Worm (Caenorhabditis elegans): ENCODE data around the gene Y81B9A.3.

Y81B9A.3 gene

DNA sequence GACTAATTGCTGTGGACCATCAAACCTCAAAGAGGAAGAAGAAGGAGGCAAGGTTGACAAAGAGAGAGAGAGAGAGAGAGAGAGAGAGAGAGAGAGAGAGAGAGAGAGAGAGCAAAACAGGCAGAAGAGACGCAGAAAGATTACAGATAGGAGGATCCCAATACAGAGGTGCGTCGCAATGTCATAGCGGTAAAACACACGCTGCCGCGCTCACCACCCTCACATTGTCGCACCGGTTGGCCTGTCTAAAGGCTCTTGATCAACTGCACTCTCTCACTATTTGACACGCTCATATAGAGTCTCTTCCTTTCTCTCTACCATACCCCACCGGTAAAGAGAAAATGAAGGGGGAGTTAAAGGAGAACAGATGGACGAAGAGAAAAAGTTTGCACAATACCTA lies 43.0 kb downstream of the Y81B9A.3 start:
- TF ChIP-seq mdl-1 (tag; optimal IDR thresholded peaks at IDR 0.05): peak in 1 of 2 experiments; percentile 5
- no peak for TF ChIP-seq ama-1 (optimal IDR thresholded peaks at IDR 0.05)
- no peak for TF ChIP-seq skn-1 (tag; optimal IDR thresholded peaks at IDR 0.05)
- TF ChIP-seq ceh-16 (tag; optimal IDR thresholded peaks at IDR 0.05): no peak
- TF ChIP-seq lin-39 (tag; optimal IDR thresholded peaks at IDR 0.05): no peak
- TF ChIP-seq egl-27 (tag; optimal IDR thresholded peaks at IDR 0.05): no peak
- peak; percentile 10 for TF ChIP-seq nhr-21 (tag; optimal IDR thresholded peaks at IDR 0.05)
- no peak for TF ChIP-seq nhr-237 (tag; optimal IDR thresholded peaks at IDR 0.05)
- TF ChIP-seq ztf-11 (tag; optimal IDR thresholded peaks at IDR 0.05): no peak
- no peak for TF ChIP-seq dmd-4 (tag; optimal IDR thresholded peaks at IDR 0.05)
- TF ChIP-seq fos-1 (tag; optimal IDR thresholded peaks at IDR 0.05): peak; percentile 63
- peak; percentile 56 for TF ChIP-seq sma-9 (GFP tag; optimal IDR thresholded peaks at IDR 0.05)
- no peak for TF ChIP-seq sma-9 (tag; optimal IDR thresholded peaks at IDR 0.05)
- TF ChIP-seq blmp-1 (tag; optimal IDR thresholded peaks at IDR 0.05; ENCODE audit: insufficient read depth): peak; percentile 43
- TF ChIP-seq nhr-25 (tag; optimal IDR thresholded peaks at IDR 0.05): peak; percentile 14
- peak; percentile 20 for TF ChIP-seq nhr-129 (tag; optimal IDR thresholded peaks at IDR 0.05)
- TF ChIP-seq crh-2 (tag; optimal IDR thresholded peaks at IDR 0.05): peak; percentile 22
- no peak for TF ChIP-seq nhr-10 (tag; optimal IDR thresholded peaks at IDR 0.05)
- no peak for TF ChIP-seq nhr-77 (tag; optimal IDR thresholded peaks at IDR 0.05)
- TF ChIP-seq gmeb-1 (tag; optimal IDR thresholded peaks at IDR 0.05): peak; percentile 8
- no peak for TF ChIP-seq ceh-82 (tag; optimal IDR thresholded peaks at IDR 0.05)
- peak; percentile 60 for TF ChIP-seq F13H6.1 (tag; optimal IDR thresholded peaks at IDR 0.05)
- no peak for TF ChIP-seq lin-11 (tag; optimal IDR thresholded peaks at IDR 0.05)

DNA sequence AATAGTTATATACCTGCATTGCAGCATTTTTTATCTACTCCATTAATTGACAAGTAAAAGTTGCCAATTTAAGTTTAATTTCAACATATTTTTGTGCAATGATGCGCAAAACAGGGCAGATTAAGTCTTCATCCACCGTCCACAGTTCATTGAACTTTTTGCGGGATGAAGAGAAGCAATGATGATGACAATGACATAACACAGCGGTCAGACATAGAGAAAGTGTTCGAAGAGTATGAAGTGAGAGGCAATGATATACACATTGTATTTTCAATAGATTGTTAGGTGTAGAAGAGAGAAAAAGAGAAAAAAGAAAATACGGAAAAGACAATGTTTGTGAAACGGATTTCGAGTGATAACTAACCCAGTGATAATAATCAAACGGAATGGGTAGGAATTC lies 44.7 kb downstream of the Y81B9A.3 start:
- TF ChIP-seq nhr-21 (tag; optimal IDR thresholded peaks at IDR 0.05): peak; percentile 31
- TF ChIP-seq ceh-82 (tag; optimal IDR thresholded peaks at IDR 0.05): no peak
- TF ChIP-seq mbf-1 (tag; optimal IDR thresholded peaks at IDR 0.05): no peak

DNA sequence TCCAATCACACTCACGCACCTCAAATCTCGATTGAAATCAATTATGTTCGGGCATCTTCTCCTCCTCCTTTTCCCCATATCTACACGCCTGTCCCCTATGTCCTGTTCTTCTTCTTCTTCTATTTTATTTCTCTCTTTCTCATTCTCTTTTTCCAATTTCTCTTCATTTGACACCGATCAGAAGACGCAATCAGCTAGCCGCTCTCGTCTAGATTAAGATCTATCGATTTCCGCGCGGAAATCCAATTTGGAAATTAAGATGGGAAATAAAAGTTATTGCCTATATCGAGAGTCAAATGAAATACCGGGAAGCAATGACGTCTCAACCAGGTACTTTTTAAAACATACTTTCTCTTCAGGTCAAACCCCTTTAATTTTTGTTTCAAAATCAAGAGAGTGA lies 46.2 kb downstream of the Y81B9A.3 start:
- TF ChIP-seq nhr-21 (tag; optimal IDR thresholded peaks at IDR 0.05): peak; percentile 19
- no peak for TF ChIP-seq alr-1 (tag; optimal IDR thresholded peaks at IDR 0.05)
- no peak for TF ChIP-seq ama-1 (optimal IDR thresholded peaks at IDR 0.05)
- no peak for TF ChIP-seq nhr-77 (tag; optimal IDR thresholded peaks at IDR 0.05)
- TF ChIP-seq dmd-4 (tag; optimal IDR thresholded peaks at IDR 0.05): no peak
- TF ChIP-seq lin-11 (tag; optimal IDR thresholded peaks at IDR 0.05): no peak
- peak; percentile 50 for TF ChIP-seq sma-9 (GFP tag; optimal IDR thresholded peaks at IDR 0.05)
- TF ChIP-seq sma-9 (tag; optimal IDR thresholded peaks at IDR 0.05): no peak
- no peak for TF ChIP-seq zag-1 (tag; optimal IDR thresholded peaks at IDR 0.05)
- TF ChIP-seq crh-2 (tag; optimal IDR thresholded peaks at IDR 0.05): no peak
- no peak for TF ChIP-seq mdl-1 (tag; optimal IDR thresholded peaks at IDR 0.05)
- no peak for TF ChIP-seq gmeb-1 (tag; optimal IDR thresholded peaks at IDR 0.05)
- TF ChIP-seq nhr-25 (tag; optimal IDR thresholded peaks at IDR 0.05): peak; percentile 23
- peak; percentile 6 for TF ChIP-seq fos-1 (tag; optimal IDR thresholded peaks at IDR 0.05)
- no peak for TF ChIP-seq ztf-11 (tag; optimal IDR thresholded peaks at IDR 0.05)
- no peak for TF ChIP-seq nhr-129 (tag; optimal IDR thresholded peaks at IDR 0.05)
- no peak for TF ChIP-seq ztf-1 (GFP tag; conservative IDR thresholded peaks at IDR 0.05)
- no peak for TF ChIP-seq lin-13 (GFP tag; optimal IDR thresholded peaks at IDR 0.05)
- TF ChIP-seq skn-1 (tag; optimal IDR thresholded peaks at IDR 0.05): no peak
- TF ChIP-seq ceh-82 (tag; optimal IDR thresholded peaks at IDR 0.05): no peak
- TF ChIP-seq mbf-1 (tag; optimal IDR thresholded peaks at IDR 0.05): no peak
- no peak for TF ChIP-seq R02D3.7 (tag; optimal IDR thresholded peaks at IDR 0.05)
- no peak for TF ChIP-seq unc-39 (tag; optimal IDR thresholded peaks at IDR 0.05)
- TF ChIP-seq ztf-4 (tag; optimal IDR thresholded peaks at IDR 0.05): no peak
- TF ChIP-seq nhr-10 (tag; optimal IDR thresholded peaks at IDR 0.05): no peak
- no peak for TF ChIP-seq nhr-237 (tag; optimal IDR thresholded peaks at IDR 0.05)
- no peak for TF ChIP-seq unc-55 (GFP tag; optimal IDR thresholded peaks at IDR 0.05)
- no peak for TF ChIP-seq ZK546.5 (tag; optimal IDR thresholded peaks at IDR 0.05)
- no peak for TF ChIP-seq mab-5 (tag; optimal IDR thresholded peaks at IDR 0.05)
- TF ChIP-seq nhr-11 (tag; optimal IDR thresholded peaks at IDR 0.05): no peak
- TF ChIP-seq elt-1 (tag; optimal IDR thresholded peaks at IDR 0.05): peak; percentile 72
- TF ChIP-seq snpc-4 (tag; optimal IDR thresholded peaks at IDR 0.05): no peak
- no peak for TF ChIP-seq lin-39 (tag; optimal IDR thresholded peaks at IDR 0.05)
- TF ChIP-seq nhr-6 (tag; optimal IDR thresholded peaks at IDR 0.05): no peak
- no peak for TF ChIP-seq nhr-12 (tag; optimal IDR thresholded peaks at IDR 0.05)
- TF ChIP-seq nhr-23 (tag; optimal IDR thresholded peaks at IDR 0.05): no peak
- TF ChIP-seq C34F6.9 (tag; optimal IDR thresholded peaks at IDR 0.05): peak; percentile 25
- no peak for TF ChIP-seq F13H6.1 (tag; optimal IDR thresholded peaks at IDR 0.05)
- TF ChIP-seq peb-1 (tag; optimal IDR thresholded peaks at IDR 0.05): no peak
- TF ChIP-seq aly-2 (tag; optimal IDR thresholded peaks at IDR 0.05): no peak
- no peak for TF ChIP-seq egl-27 (tag; optimal IDR thresholded peaks at IDR 0.05)
- no peak for TF ChIP-seq unc-62 (GFP tag; optimal IDR thresholded peaks at IDR 0.05)
- TF ChIP-seq lsy-2 (tag; optimal IDR thresholded peaks at IDR 0.05): no peak
- TF ChIP-seq sem-4 (tag; optimal IDR thresholded peaks at IDR 0.05): peak; percentile 70
- no peak for TF ChIP-seq Y55F3AM.14 (GFP tag; optimal IDR thresholded peaks at IDR 0.05)
- peak; percentile 14 for TF ChIP-seq blmp-1 (tag; optimal IDR thresholded peaks at IDR 0.05; ENCODE audit: insufficient read depth)
- TF ChIP-seq elt-3 (tag; optimal IDR thresholded peaks at IDR 0.05): no peak

Measured in whole organism, L2 larva.